Worm (Caenorhabditis elegans): Measurements from ENCODE around the gene kle-2.
A peak's percentile ranks its signal among the peaks of the same experiment; 100 is the strongest.

Gene kle-2

DNA sequence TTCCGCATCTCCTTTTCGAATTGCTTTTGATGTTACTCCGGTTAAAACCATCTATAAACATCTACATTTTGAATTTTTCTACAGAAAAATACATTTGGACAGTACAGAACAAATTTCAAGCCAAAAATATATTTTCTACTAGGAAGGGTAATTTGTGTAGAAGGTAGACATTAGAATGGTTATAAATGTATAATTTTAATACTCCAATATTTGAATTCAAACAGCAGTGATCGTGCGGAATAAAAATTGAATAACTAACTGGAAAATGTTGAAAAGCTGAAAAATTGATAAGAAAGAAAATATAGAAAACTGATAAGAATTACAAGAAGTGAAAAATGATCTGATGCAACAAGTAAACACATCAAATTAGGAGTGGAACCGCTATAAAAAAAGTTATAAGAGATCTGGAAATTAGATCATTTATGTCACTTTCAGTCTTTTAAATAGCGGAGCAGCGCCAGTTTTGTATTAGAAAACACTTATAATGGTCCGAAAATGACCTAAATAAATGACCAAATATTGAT lies 5.5 kb downstream of the kle-2 start, which contains the start of gene gsto-1:
TSS of gene gsto-1 (minus strand) at position 51 of the 524 bp plus-strand sequence.
- TF ChIP-seq nhr-12 (tag; optimal IDR thresholded peaks at IDR 0.05) (no peak), M03D4.4 (tag; optimal IDR thresholded peaks at IDR 0.05) (no peak)

DNA sequence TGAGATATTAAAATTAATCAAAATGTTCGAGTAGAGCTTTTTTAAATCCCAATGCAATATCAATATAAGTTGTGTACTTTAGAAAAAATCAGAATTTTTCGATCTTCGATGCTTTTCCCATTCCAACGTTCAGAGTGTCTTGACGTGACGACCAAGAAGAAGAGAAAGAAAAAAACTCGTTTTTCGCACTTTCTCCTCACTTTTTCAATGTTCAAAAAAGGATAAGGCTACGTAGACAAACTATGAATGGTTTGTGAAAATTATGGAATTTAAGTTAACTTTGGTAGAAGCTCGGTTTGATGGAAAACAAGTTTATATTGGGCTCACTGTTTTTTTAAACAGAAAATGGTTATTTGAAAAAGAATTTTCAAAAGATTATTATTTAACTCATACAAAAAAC lies 6.2 kb downstream of the kle-2 start:
- TF ChIP-seq drap-1 (GFP tag; optimal IDR thresholded peaks at IDR 0.05) (no peak), snpc-4 (tag; optimal IDR thresholded peaks at IDR 0.05) (no peak)

ce11 chrIII:7948802-7949201 lies 7.3 kb downstream of the kle-2 start, which contains the start of gene col-90:
TSS of gene col-90 (plus strand) at chrIII:7948838.
- no peak for TF ChIP-seq unc-39 (tag; optimal IDR thresholded peaks at IDR 0.05)
- no peak for TF ChIP-seq M03D4.4 (tag; optimal IDR thresholded peaks at IDR 0.05)
- TF ChIP-seq sptf-1 (tag; optimal IDR thresholded peaks at IDR 0.05): no peak
- TF ChIP-seq flh-1 (GFP tag; optimal IDR thresholded peaks at IDR 0.05): no peak
- TF ChIP-seq zip-8 (tag; optimal IDR thresholded peaks at IDR 0.05): no peak
- no peak for TF ChIP-seq nhr-28 (tag; optimal IDR thresholded peaks at IDR 0.05)
- no peak for TF ChIP-seq tbx-8 (GFP tag; optimal IDR thresholded peaks at IDR 0.05)
- no peak for TF ChIP-seq nhr-12 (tag; optimal IDR thresholded peaks at IDR 0.05)
- TF ChIP-seq ztf-11 (tag; optimal IDR thresholded peaks at IDR 0.05): no peak
- TF ChIP-seq pha-4 (tag; optimal IDR thresholded peaks at IDR 0.05): no peak
- TF ChIP-seq elt-1 (tag; optimal IDR thresholded peaks at IDR 0.05; ENCODE audit: borderline replicate concordance, insufficient read depth): no peak
- no peak for TF ChIP-seq ces-1 (GFP tag; optimal IDR thresholded peaks at IDR 0.05)
- no peak for TF ChIP-seq bed-3 (GFP tag; optimal IDR thresholded peaks at IDR 0.05)
- TF ChIP-seq nhr-237 (tag; optimal IDR thresholded peaks at IDR 0.05): no peak
- TF ChIP-seq ceh-39 (tag; optimal IDR thresholded peaks at IDR 0.05): no peak
- no peak for TF ChIP-seq hlh-1 (tag; optimal IDR thresholded peaks at IDR 0.05)

DNA sequence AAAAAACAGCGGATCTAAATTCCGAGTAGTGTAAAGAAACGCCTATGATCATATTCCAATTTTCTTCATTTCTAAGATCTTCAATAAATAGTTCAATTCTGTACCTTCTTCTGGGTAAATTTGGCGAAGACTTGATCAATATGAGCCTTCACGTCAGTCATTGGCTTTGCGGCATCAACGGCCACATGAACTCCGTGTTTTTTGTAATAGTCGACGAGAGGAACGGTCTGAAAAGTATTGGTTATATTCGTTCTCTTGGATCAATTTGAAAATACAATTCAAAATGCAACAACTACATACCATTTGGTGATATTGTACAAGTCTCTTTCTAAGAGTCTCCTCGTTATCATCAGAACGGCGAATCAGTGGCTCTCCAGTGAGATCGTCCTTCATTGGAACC lies 8.9 kb downstream of the kle-2 start:
- TF ChIP-seq nhr-2 (tag; optimal IDR thresholded peaks at IDR 0.05) (no peak), unc-39 (tag; optimal IDR thresholded peaks at IDR 0.05) (no peak), unc-62 (GFP tag; optimal IDR thresholded peaks at IDR 0.05) (no peak)

- no peak for TF ChIP-seq flh-1 (GFP tag; optimal IDR thresholded peaks at IDR 0.05)
- peak; percentile 14 for TF ChIP-seq mep-1 (tag; optimal IDR thresholded peaks at IDR 0.05)
- TF ChIP-seq lsy-2 (tag; optimal IDR thresholded peaks at IDR 0.05): peak; percentile 24
These were observed 10.7 kb downstream of the kle-2 start, which contains the start of gene C29E4.15 for ce11 chrIII:7952077-7952765. TSS of gene C29E4.15 (plus strand) at chrIII:7952623.

- TF ChIP-seq ham-2 (GFP tag; optimal IDR thresholded peaks at IDR 0.05) (no peak), unc-62 (GFP tag; optimal IDR thresholded peaks at IDR 0.05) (no peak), ceh-83 (GFP tag; optimal IDR thresholded peaks at IDR 0.05) (no peak), zip-8 (tag; optimal IDR thresholded peaks at IDR 0.05) (no peak), nhr-76 (tag; optimal IDR thresholded peaks at IDR 0.05) (no peak), nhr-237 (tag; optimal IDR thresholded peaks at IDR 0.05) (no peak), nhr-2 (tag; optimal IDR thresholded peaks at IDR 0.05) (no peak), mep-1 (tag; optimal IDR thresholded peaks at IDR 0.05) (no peak), bed-3 (GFP tag; optimal IDR thresholded peaks at IDR 0.05) (no peak), flh-1 (GFP tag; optimal IDR thresholded peaks at IDR 0.05) (no peak), elt-1 (tag; optimal IDR thresholded peaks at IDR 0.05; ENCODE audit: borderline replicate concordance, insufficient read depth) (no peak)
These were observed 11.7 kb downstream of the kle-2 start, which contains the start of gene let-754 for ce11 chrIII:7953208-7953607. TSS of gene let-754 (minus strand) at chrIII:7953308.

DNA sequence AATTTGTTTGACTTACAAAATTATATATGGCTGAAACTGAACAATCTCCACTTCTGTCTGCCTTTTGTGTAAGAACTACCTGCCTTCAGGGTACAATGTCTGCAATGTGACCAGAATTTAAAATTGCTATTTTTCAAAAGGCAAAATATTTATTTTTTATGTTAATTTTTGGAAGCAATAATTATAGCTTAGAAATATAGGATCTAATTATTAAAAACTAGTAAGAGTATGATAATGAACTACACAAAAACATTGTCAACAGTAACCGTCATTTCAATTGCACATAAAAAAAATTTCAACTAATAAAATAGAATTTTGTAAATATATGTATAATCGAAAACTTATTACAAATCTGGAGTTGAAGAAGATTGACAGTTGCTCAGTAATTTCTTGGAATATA lies 15.4 kb downstream of the kle-2 start, which contains the start of gene C29E4.9:
TSS of gene C29E4.9 (minus strand) at position 101 of the 400 bp plus-strand sequence.
- TF ChIP-seq snpc-4 (tag; optimal IDR thresholded peaks at IDR 0.05): no peak
- TF ChIP-seq ceh-43 (GFP tag; optimal IDR thresholded peaks at IDR 0.05): no peak
- TF ChIP-seq sem-2 (GFP tag; optimal IDR thresholded peaks at IDR 0.05): no peak
- no peak for TF ChIP-seq lin-13 (tag; optimal IDR thresholded peaks at IDR 0.05)
- no peak for TF ChIP-seq ces-1 (GFP tag; optimal IDR thresholded peaks at IDR 0.05)
- TF ChIP-seq cnd-1 (tag; optimal IDR thresholded peaks at IDR 0.05): no peak
- TF ChIP-seq nhr-76 (tag; optimal IDR thresholded peaks at IDR 0.05): no peak

Data from whole organism, mixed stage, embryonic.